Fruit fly (Drosophila melanogaster) S2 (cell line): Measurements from ENCODE around the gene regucalcin.

Experiments
- CG8478 ChIP-seq: fragments of >200 bp; optimal IDR thresholded peaks from 2 replicates; lab custom pipeline; 2018
- CTCF ChIP-seq, 2 experiments: fragments of >200 bp; optimal IDR thresholded peaks; 2 replicates each; lab custom pipeline; 2018

DNA sequence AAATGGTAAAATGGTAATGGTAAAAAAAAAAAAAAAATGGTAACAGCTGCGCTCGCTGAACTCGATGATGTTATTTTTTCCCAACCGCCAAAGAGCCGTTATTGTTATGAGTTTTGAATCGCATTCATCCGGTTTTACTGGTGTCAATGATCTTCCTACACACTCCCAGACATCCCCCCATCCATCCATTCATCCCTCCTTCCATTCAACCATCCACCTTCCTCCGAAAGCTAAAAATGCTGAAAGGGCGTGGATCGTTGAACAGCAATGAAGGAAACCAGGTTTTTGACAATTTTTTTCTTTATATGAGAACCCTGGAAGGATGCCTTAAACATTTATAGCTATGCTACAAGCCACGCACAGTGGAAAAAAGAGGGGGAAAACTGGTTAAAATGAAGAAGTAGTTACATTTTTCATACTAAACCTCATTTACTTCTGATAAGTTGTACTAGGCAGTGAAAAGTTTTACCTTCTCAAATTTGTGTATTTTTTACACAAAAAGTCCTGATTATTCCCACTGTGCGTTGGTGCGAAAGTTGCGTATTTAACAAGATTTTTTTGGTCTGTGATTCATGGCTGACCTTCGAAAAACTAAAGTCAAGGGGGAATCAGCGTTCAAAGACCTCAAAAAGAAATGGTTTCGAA lies 12.1 kb upstream of the regucalcin start:
- TF ChIP-seq CG8478 (lab: Kevin White, UChicago), result no peak
- no peak for TF ChIP-seq CTCF (optimal IDR thresholded peaks at IDR 0.05; lab: Kevin White, UChicago)
